Worm (Caenorhabditis elegans) whole organism, L4 larva: ENCODE measurements around the gene ZK1236.1.

ENCODE experiments used
- D1046.2 ChIP-seq: fragments of 200-800 bp; sonication (Bioruptor generic); IDR thresholded peaks from 2 replicates; pipeline ENCODE4 v1.3.6; 2022; ENCODE audit warnings: missing genetic modification characterization, missing compliant biosample characterization
- F37D6.2 ChIP-seq: sonication (generic microtip); optimal IDR thresholded peaks from 2 replicates; lab custom pipeline; 2016; ENCODE audit warnings: mild to moderate bottlenecking, missing genetic modification characterization, missing compliant biosample characterization
- F49E8.2 ChIP-seq: sonication (generic microtip); optimal IDR thresholded peaks from 2 replicates; lab custom pipeline; 2016; ENCODE audit warnings: missing compliant biosample characterization, mild to moderate bottlenecking, missing genetic modification characterization, borderline replicate concordance
- T26A8.4 ChIP-seq: fragments of 200-800 bp; sonication (Bioruptor generic); IDR thresholded peaks from 2 replicates; pipeline ENCODE4 v1.3.6; 2022; ENCODE audit warnings: missing genetic modification characterization, missing compliant biosample characterization
- Y105C5A.15 ChIP-seq: fragments of 200-800 bp; sonication (Bioruptor generic); IDR thresholded peaks from 2 replicates; pipeline ENCODE4 v1.3.6; 2022; ENCODE audit warnings: missing genetic modification characterization, missing compliant biosample characterization
- Y5F2A.4 ChIP-seq: fragments of 200-800 bp; sonication (Bioruptor generic); optimal IDR thresholded peaks from 2 replicates; lab custom pipeline; 2018; ENCODE audit warnings: mild to moderate bottlenecking, missing genetic modification characterization, missing compliant biosample characterization
- ZK546.5 ChIP-seq, 2 experiments: sonication (generic microtip); optimal IDR thresholded peaks; 2 replicates each; lab custom pipeline; 2017; ENCODE audit warnings: missing biosample characterization in 2 of 2, missing genetic modification characterization in 2 of 2
- aha-1 ChIP-seq: fragments of 150-350 bp; peaks from one replicate; lab custom pipeline; 2014; ENCODE audit warnings: missing biosample characterization, missing genetic modification characterization
- arid-1 ChIP-seq: fragments of 200-800 bp; sonication (Bioruptor generic); conservative IDR thresholded peaks from 2 replicates; pipeline ENCODE4 v1.3.6; 2022; ENCODE audit warnings: missing genetic modification reagents, missing genetic modification characterization, missing compliant biosample characterization
- ceh-20 ChIP-seq: fragments of 200-800 bp; sonication (Bioruptor generic); IDR thresholded peaks from 2 replicates; pipeline ENCODE4 v1.3.6; 2022; ENCODE audit warnings: missing genetic modification reagents, missing genetic modification characterization, missing compliant biosample characterization
- ceh-44 ChIP-seq: fragments of 200-800 bp; sonication (Bioruptor generic); IDR thresholded peaks from 2 replicates; pipeline ENCODE4 v1.3.6; 2022; ENCODE audit warnings: missing genetic modification reagents, missing genetic modification characterization, missing compliant biosample characterization
- ces-1 ChIP-seq: fragments of 150-350 bp; sonication (generic microtip); optimal IDR thresholded peaks from 4 replicates; lab custom pipeline; 2014; ENCODE audit warnings: missing biosample characterization, missing genetic modification reagents, missing genetic modification characterization
- cey-2 ChIP-seq: sonication (generic microtip); optimal IDR thresholded peaks from 3 replicates; lab custom pipeline; 2017; ENCODE audit warnings: missing genetic modification characterization, mild to moderate bottlenecking, missing compliant biosample characterization, antibody characterized with exemption, borderline replicate concordance; ENCODE audit not compliant: insufficient read depth
- ctbp-1 ChIP-seq: fragments of 200-800 bp; sonication (Bioruptor generic); IDR thresholded peaks from 2 replicates; pipeline ENCODE4 v1.3.6; 2022; ENCODE audit warnings: missing genetic modification reagents, missing genetic modification characterization, missing compliant biosample characterization
- daf-12 ChIP-seq: fragments of 150-350 bp; optimal IDR thresholded peaks from 2 replicates; lab custom pipeline; 2014; ENCODE audit warnings: missing biosample characterization, missing genetic modification reagents, missing genetic modification characterization
- daf-16 ChIP-seq, 3 experiments: sonication (generic microtip); optimal IDR thresholded peaks; 2 replicates each; lab custom pipeline; 2016 to 2017; ENCODE audit warnings: missing genetic modification characterization in 3 of 3, missing genetic modification reagents in 3 of 3, mild to moderate bottlenecking in 2 of 3, missing compliant biosample characterization in 2 of 3, missing biosample characterization in 1 of 3, moderate library complexity in 1 of 3
- duxl-1 ChIP-seq: sonication (generic microtip); optimal IDR thresholded peaks from 2 replicates; lab custom pipeline; 2016; ENCODE audit warnings: mild to moderate bottlenecking, missing genetic modification characterization, moderate library complexity, missing compliant biosample characterization; ENCODE audit not compliant: poor library complexity
- dve-1 ChIP-seq: sonication (generic microtip); optimal IDR thresholded peaks from 2 replicates; lab custom pipeline; 2017; ENCODE audit warnings: antibody characterized with exemption, mild to moderate bottlenecking, missing genetic modification characterization, missing compliant biosample characterization; ENCODE audit not compliant: insufficient read depth
- hif-1 ChIP-seq, 2 experiments: sonication (generic microtip); optimal IDR thresholded peaks; 2 replicates each; lab custom pipeline; 2016 to 2017; ENCODE audit warnings: missing compliant biosample characterization in 2 of 2, missing genetic modification characterization in 2 of 2, missing genetic modification reagents in 2 of 2, missing genotype in 2 of 2, mild to moderate bottlenecking in 1 of 2
- hlh-11 ChIP-seq: fragments of 200-800 bp; sonication (Bioruptor generic); optimal IDR thresholded peaks from 2 replicates; lab custom pipeline; 2018; ENCODE audit warnings: mild to moderate bottlenecking, missing genetic modification characterization, missing compliant biosample characterization
- hlh-30 ChIP-seq: sonication (generic microtip); optimal IDR thresholded peaks from 2 replicates; lab custom pipeline; 2017; ENCODE audit warnings: antibody characterized with exemption, mild to moderate bottlenecking, missing genetic modification characterization, missing compliant biosample characterization; ENCODE audit not compliant: insufficient read depth
- lin-1 ChIP-seq: fragments of 200-800 bp; sonication (Bioruptor generic); IDR thresholded peaks from 2 replicates; pipeline ENCODE4 v1.3.6; 2022; ENCODE audit warnings: missing genetic modification reagents, missing genetic modification characterization, missing compliant biosample characterization
- lin-13 ChIP-seq: fragments of 150-350 bp; optimal IDR thresholded peaks from 2 replicates; lab custom pipeline; 2014; ENCODE audit warnings: missing biosample characterization, missing genetic modification reagents, missing genetic modification characterization
- lin-29 ChIP-seq: fragments of 200-800 bp; sonication (Bioruptor generic); IDR thresholded peaks from 2 replicates; pipeline ENCODE4 v1.3.6; 2022; ENCODE audit warnings: missing genetic modification reagents, missing genetic modification characterization, missing compliant biosample characterization
- lin-38 ChIP-seq: fragments of 200-800 bp; sonication (Bioruptor generic); IDR thresholded peaks from 2 replicates; pipeline ENCODE4 v1.3.6; 2022; ENCODE audit warnings: missing genetic modification reagents, missing genetic modification characterization, missing compliant biosample characterization
- lir-3 ChIP-seq: sonication (generic microtip); optimal IDR thresholded peaks from 2 replicates; lab custom pipeline; 2016; ENCODE audit warnings: mild to moderate bottlenecking, missing genetic modification characterization, missing compliant biosample characterization
- lsy-2 ChIP-seq, 2 experiments: fragments of 150-350 bp in 1 of 2; sonication (generic microtip) in 1 of 2; optimal IDR thresholded peaks; 2 replicates each; lab custom pipeline; 2014 to 2017; ENCODE audit warnings: missing biosample characterization in 2 of 2, missing genetic modification characterization in 2 of 2
- madf-9 ChIP-seq: fragments of 200-800 bp; sonication (Bioruptor generic); conservative IDR thresholded peaks from 2 replicates; pipeline ENCODE4 v1.3.6; 2022; ENCODE audit warnings: missing genetic modification reagents, missing genetic modification characterization, missing compliant biosample characterization
- mxl-3 ChIP-seq: fragments of 200-800 bp; sonication (Bioruptor generic); optimal IDR thresholded peaks from 2 replicates; lab custom pipeline; 2018; ENCODE audit warnings: mild to moderate bottlenecking, missing genetic modification characterization, missing compliant biosample characterization
- nhr-11 ChIP-seq: fragments of 150-350 bp; optimal IDR thresholded peaks from 2 replicates; lab custom pipeline; 2014; ENCODE audit warnings: missing biosample characterization, missing genetic modification characterization
- nhr-25 ChIP-seq: sonication (generic microtip); optimal IDR thresholded peaks from 2 replicates; lab custom pipeline; 2017; ENCODE audit warnings: missing genetic modification characterization, mild to moderate bottlenecking, missing compliant biosample characterization, antibody characterized with exemption, moderate library complexity, borderline replicate concordance; ENCODE audit not compliant: insufficient read depth
- nhr-42 ChIP-seq: fragments of 200-800 bp; sonication (Bioruptor generic); IDR thresholded peaks from 2 replicates; pipeline ENCODE4 v1.3.6; 2022; ENCODE audit warnings: missing genetic modification characterization, missing compliant biosample characterization
- nhr-48 ChIP-seq: sonication (generic microtip); optimal IDR thresholded peaks from 2 replicates; lab custom pipeline; 2016; ENCODE audit warnings: mild to moderate bottlenecking, missing genetic modification characterization, missing compliant biosample characterization
- nhr-6 ChIP-seq: fragments of 150-350 bp; optimal IDR thresholded peaks from 2 replicates; lab custom pipeline; 2014; ENCODE audit warnings: missing biosample characterization, missing genetic modification characterization
- nhr-76 ChIP-seq: fragments of 150-350 bp; optimal IDR thresholded peaks from 2 replicates; lab custom pipeline; 2014; ENCODE audit warnings: missing biosample characterization, missing genetic modification characterization
- set-16 ChIP-seq: fragments of 200-800 bp; sonication (Bioruptor generic); IDR thresholded peaks from 2 replicates; pipeline ENCODE4 v1.3.6; 2022; ENCODE audit warnings: missing genetic modification reagents, missing genetic modification characterization, missing compliant biosample characterization
- skn-1 ChIP-seq: fragments of 150-350 bp; optimal IDR thresholded peaks from 2 replicates; lab custom pipeline; 2014; ENCODE audit warnings: missing biosample characterization, missing genetic modification characterization
- snpc-1.2 ChIP-seq: fragments of 200-800 bp; sonication (Bioruptor generic); IDR thresholded peaks from 2 replicates; pipeline ENCODE4 v1.3.6; 2022; ENCODE audit warnings: missing genetic modification reagents, missing genetic modification characterization, missing compliant biosample characterization
- spr-1 ChIP-seq: sonication (generic microtip); optimal IDR thresholded peaks from 2 replicates; lab custom pipeline; 2016; ENCODE audit warnings: mild to moderate bottlenecking, missing genetic modification characterization, missing compliant biosample characterization
- spr-3 ChIP-seq: fragments of 200-800 bp; sonication (Bioruptor generic); optimal IDR thresholded peaks from 2 replicates; lab custom pipeline; 2018; ENCODE audit warnings: mild to moderate bottlenecking, missing genetic modification characterization, missing compliant biosample characterization
- tag-97 ChIP-seq: fragments of 200-800 bp; sonication (Bioruptor generic); IDR thresholded peaks from 2 replicates; pipeline ENCODE4 v1.3.6; 2022; ENCODE audit warnings: missing genetic modification characterization, missing compliant biosample characterization
- vab-7 ChIP-seq: fragments of 200-800 bp; sonication (Bioruptor generic); IDR thresholded peaks from 2 replicates; pipeline ENCODE4 v1.3.6; 2022; ENCODE audit warnings: missing genetic modification reagents, missing genetic modification characterization, missing compliant biosample characterization
- zfp-3 ChIP-seq: fragments of 200-800 bp; sonication (Bioruptor generic); conservative IDR thresholded peaks from 2 replicates; pipeline ENCODE4 v1.3.6; 2022; ENCODE audit warnings: missing genetic modification reagents, missing genetic modification characterization, missing compliant biosample characterization
- zip-2 ChIP-seq: fragments of 150-350 bp; optimal IDR thresholded peaks from 2 replicates; lab custom pipeline; 2014; ENCODE audit warnings: missing biosample characterization, missing genetic modification characterization
- ztf-11 ChIP-seq: fragments of 150-350 bp; optimal IDR thresholded peaks from 2 replicates; lab custom pipeline; 2014; ENCODE audit warnings: missing biosample characterization, missing genetic modification characterization
- ztf-7 ChIP-seq: fragments of 150-350 bp; optimal IDR thresholded peaks from 2 replicates; lab custom pipeline; 2014; ENCODE audit warnings: missing biosample characterization, missing genetic modification characterization

Gene ZK1236.1

ce11 chrIII:8449160-8449807 lies 20.2 kb downstream of the ZK1236.1 start, which contains the start of gene mrpl-32 (continued):
- peak; percentile 77 for TF ChIP-seq lin-38 (GFP tag; lab: Robert Waterston, UW)
- no peak for TF ChIP-seq hlh-11 (tag; lab: Kevin White, UChicago)
- TF ChIP-seq vab-7 (GFP tag; lab: Robert Waterston, UW) = peak; percentile 42; the same call in 1 of the 2 replicates
- no peak for TF ChIP-seq spr-1 (tag; lab: Kevin White, UChicago)
- TF ChIP-seq ceh-20 (GFP tag; lab: Robert Waterston, UW) = no peak
- TF ChIP-seq zfp-3 (GFP tag; lab: Robert Waterston, UW) = 0 out of 2 replicates have a peak, but pooled peaks have one; percentile 23
- no peak for TF ChIP-seq ZK546.5 (tag; optimal IDR thresholded peaks at IDR 0.05; lab: Kevin White, UChicago)
- peak; percentile 15 for TF ChIP-seq nhr-6
- peak; percentile 71; the same call in 1 of the 2 replicates for TF ChIP-seq lin-1 (GFP tag; lab: Robert Waterston, UW)
- no peak for TF ChIP-seq nhr-11 (tag; lab: Kevin White, UChicago)
- no peak for TF ChIP-seq aha-1 (tag; lab: Kevin White, UChicago)
- TF ChIP-seq nhr-42 = no peak
- no peak for TF ChIP-seq ztf-11 (tag; lab: Kevin White, UChicago)
- TF ChIP-seq ctbp-1 (GFP tag; lab: Robert Waterston, UW) = no peak
- no peak for TF ChIP-seq D1046.2 (GFP tag; lab: Robert Waterston, UW)
- no peak for TF ChIP-seq tag-97 (GFP tag; lab: Robert Waterston, UW)
- no peak for TF ChIP-seq nhr-48
- peak; percentile 40 for TF ChIP-seq lir-3 (tag; lab: Kevin White, UChicago)
- TF ChIP-seq ceh-44 (GFP tag; lab: Robert Waterston, UW) = no peak
- peak; percentile 66 for TF ChIP-seq dve-1 (tag; lab: Kevin White, UChicago)
- no peak for TF ChIP-seq lin-13 (GFP tag; lab: Kevin White, UChicago)
- TF ChIP-seq F37D6.2 (tag; lab: Kevin White, UChicago) = no peak
- peak; percentile 73 for TF ChIP-seq F49E8.2
- no peak for TF ChIP-seq set-16 (GFP tag; lab: Robert Waterston, UW)
- TF ChIP-seq lin-29 (GFP tag; lab: Robert Waterston, UW) = no peak
- TF ChIP-seq nhr-25 (tag; lab: Kevin White, UChicago) = no peak
- TF ChIP-seq skn-1 (tag; lab: Kevin White, UChicago) = no peak
- TF ChIP-seq hif-1 (tag; optimal IDR thresholded peaks at IDR 0.05; lab: Kevin White, UChicago) = no peak
- TF ChIP-seq snpc-1.2 (GFP tag; lab: Robert Waterston, UW) = peak; percentile 28; the same call in 1 of the 2 replicates
- no peak for TF ChIP-seq zip-2
- no peak for TF ChIP-seq T26A8.4 (GFP tag; lab: Robert Waterston, UW)
- peak; percentile 50 for TF ChIP-seq Y5F2A.4

- TF ChIP-seq mxl-3 (GFP tag; lab: Kevin White, UChicago) (no peak), aha-1 (tag; lab: Kevin White, UChicago) (no peak), ztf-7 (tag; lab: Kevin White, UChicago) (no peak), madf-9 (GFP tag; lab: Robert Waterston, UW) (no peak), duxl-1 (tag; lab: Kevin White, UChicago) (peak; percentile 27), lin-29 (GFP tag; lab: Robert Waterston, UW) (no peak), Y105C5A.15 (no peak), ces-1 (GFP tag; lab: Kevin White, UChicago) (no peak), ZK546.5 (tag; optimal IDR thresholded peaks at IDR 0.05; lab: Kevin White, UChicago) (no peak), arid-1 (GFP tag; lab: Robert Waterston, UW) (no peak), cey-2 (no peak), daf-12 (tag; lab: Kevin White, UChicago) (no peak), lin-1 (GFP tag; lab: Robert Waterston, UW) (no peak), nhr-11 (tag; lab: Kevin White, UChicago) (no peak), spr-3 (GFP tag; lab: Kevin White, UChicago) (no peak), lsy-2 (tag; optimal IDR thresholded peaks at IDR 0.05; lab: Kevin White, UChicago) (no peak), nhr-76 (no peak), lin-38 (GFP tag; lab: Robert Waterston, UW) (peak; percentile 42; the same call in 1 of the 2 replicates), daf-16 (GFP tag; optimal IDR thresholded peaks at IDR 0.05; lab: Kevin White, UChicago) (no peak), daf-16 (tag; optimal IDR thresholded peaks at IDR 0.05; lab: Kevin White, UChicago) (peak; percentile 54), lir-3 (tag; lab: Kevin White, UChicago) (no peak), hlh-30 (peak; percentile 20)
Observed at ce11 chrIII:8450494-8450893, 21.4 kb downstream of the ZK1236.1 start.
